Worm (Caenorhabditis elegans): Measurements from ENCODE around the gene Y6E2A.4.

Y6E2A.4 gene

ce11 chrV:15689952-15690351 lies 26.6 kb downstream of the Y6E2A.4 start, which contains the start of gene nhr-268:
nhr-268 (plus strand) TSS chrV:15690252.
- TF ChIP-seq unc-55 (GFP tag; optimal IDR thresholded peaks at IDR 0.05): no peak
- no peak for TF ChIP-seq C34F6.9 (tag; optimal IDR thresholded peaks at IDR 0.05)
- TF ChIP-seq mdl-1 (tag; optimal IDR thresholded peaks at IDR 0.05): no peak
- TF ChIP-seq zag-1 (tag; optimal IDR thresholded peaks at IDR 0.05): no peak

- TF ChIP-seq peb-1 (tag; optimal IDR thresholded peaks at IDR 0.05) (no peak), gmeb-1 (tag; optimal IDR thresholded peaks at IDR 0.05) (no peak), unc-39 (tag; optimal IDR thresholded peaks at IDR 0.05) (no peak), unc-55 (GFP tag; optimal IDR thresholded peaks at IDR 0.05) (no peak), ztf-4 (tag; optimal IDR thresholded peaks at IDR 0.05) (no peak), sma-9 (GFP tag; optimal IDR thresholded peaks at IDR 0.05) (no peak), sma-9 (tag; optimal IDR thresholded peaks at IDR 0.05) (no peak), nhr-25 (tag; optimal IDR thresholded peaks at IDR 0.05) (no peak), dmd-4 (tag; optimal IDR thresholded peaks at IDR 0.05) (no peak), zag-1 (tag; optimal IDR thresholded peaks at IDR 0.05) (no peak), alr-1 (tag; optimal IDR thresholded peaks at IDR 0.05) (no peak), ZK546.5 (tag; optimal IDR thresholded peaks at IDR 0.05) (no peak), sem-4 (tag; optimal IDR thresholded peaks at IDR 0.05) (no peak)
Observed at ce11 chrV:15687660-15688059, 28.9 kb downstream of the Y6E2A.4 start, which contains the start of gene nhr-197. nhr-197 (plus strand) TSS chrV:15687960.

ce11 chrV:15685599-15685998 lies 31.0 kb downstream of the Y6E2A.4 start, which contains the start of gene nhr-196:
nhr-196 (plus strand) TSS chrV:15685716.
- TF ChIP-seq mab-5 (tag; optimal IDR thresholded peaks at IDR 0.05): no peak
- no peak for TF ChIP-seq sma-9 (GFP tag; optimal IDR thresholded peaks at IDR 0.05)
- TF ChIP-seq sma-9 (tag; optimal IDR thresholded peaks at IDR 0.05): no peak
- TF ChIP-seq snpc-4 (tag; optimal IDR thresholded peaks at IDR 0.05): no peak
- TF ChIP-seq nhr-11 (tag; optimal IDR thresholded peaks at IDR 0.05): no peak
- TF ChIP-seq unc-55 (GFP tag; optimal IDR thresholded peaks at IDR 0.05): no peak
- no peak for TF ChIP-seq R02D3.7 (tag; optimal IDR thresholded peaks at IDR 0.05)
- TF ChIP-seq ama-1 (optimal IDR thresholded peaks at IDR 0.05): no peak
- TF ChIP-seq lin-13 (GFP tag; optimal IDR thresholded peaks at IDR 0.05): no peak
- TF ChIP-seq ceh-16 (tag; optimal IDR thresholded peaks at IDR 0.05): no peak

DNA sequence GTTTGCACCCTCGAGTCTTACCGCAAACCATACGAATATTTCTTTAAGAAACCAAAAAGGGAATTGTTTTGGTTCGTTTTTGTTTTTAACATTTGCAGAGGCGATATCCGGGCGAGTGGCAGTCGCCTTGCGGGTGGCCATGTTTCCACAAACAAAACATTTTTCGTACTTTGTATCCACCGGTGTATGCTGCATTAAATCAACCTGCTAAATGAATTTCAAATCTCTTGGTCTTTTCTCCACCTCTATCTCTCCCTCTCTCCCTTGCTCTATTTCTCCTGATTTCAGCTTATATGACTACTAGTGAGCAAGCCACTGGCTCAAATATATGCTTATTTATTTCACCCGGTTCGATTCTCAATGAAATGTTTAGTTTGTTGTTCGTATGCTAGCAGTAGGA lies 39.4 kb downstream of the Y6E2A.4 start, which contains the start of gene nhr-52:
Gene nhr-52, plus strand, starts transcription at position 301 of the 400 bp plus-strand sequence.
- TF ChIP-seq nhr-21 (tag; optimal IDR thresholded peaks at IDR 0.05) (no peak), snpc-4 (tag; optimal IDR thresholded peaks at IDR 0.05) (no peak), nhr-12 (tag; optimal IDR thresholded peaks at IDR 0.05) (no peak), ZK546.5 (tag; optimal IDR thresholded peaks at IDR 0.05) (no peak), ztf-11 (tag; optimal IDR thresholded peaks at IDR 0.05) (no peak)

ce11 chrV:15674899-15675298 lies 41.7 kb downstream of the Y6E2A.4 start:
- TF ChIP-seq nhr-129 (tag; optimal IDR thresholded peaks at IDR 0.05) (no peak), R02D3.7 (tag; optimal IDR thresholded peaks at IDR 0.05) (no peak), lin-39 (tag; optimal IDR thresholded peaks at IDR 0.05) (no peak), nhr-11 (tag; optimal IDR thresholded peaks at IDR 0.05) (no peak), nhr-6 (tag; optimal IDR thresholded peaks at IDR 0.05) (no peak), blmp-1 (tag; optimal IDR thresholded peaks at IDR 0.05; ENCODE audit: insufficient read depth) (no peak)

DNA sequence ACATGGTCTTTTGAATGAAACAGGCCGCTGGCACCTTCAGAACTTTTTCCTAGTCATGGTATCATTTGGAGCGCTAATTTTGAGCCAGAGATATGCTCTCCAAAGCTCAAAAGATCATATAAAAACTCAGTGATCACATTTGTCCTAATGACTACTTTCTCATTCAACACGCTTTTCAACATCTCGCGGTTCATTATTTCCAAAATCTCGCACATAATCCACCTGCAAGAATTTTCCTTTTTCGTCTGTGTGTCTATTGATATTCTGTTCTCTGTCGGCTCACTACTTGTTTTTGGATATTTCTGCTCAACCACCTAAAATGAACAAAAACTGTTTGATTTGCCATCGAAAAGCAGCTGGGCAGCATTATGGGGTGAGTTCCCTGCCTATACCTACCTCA lies 42.9 kb downstream of the Y6E2A.4 start, which contains the start of gene nhr-51:
Gene nhr-51, plus strand, starts transcription at position 301 of the 400 bp plus-strand sequence.
- no peak for TF ChIP-seq nhr-77 (tag; optimal IDR thresholded peaks at IDR 0.05)
- no peak for TF ChIP-seq egl-27 (tag; optimal IDR thresholded peaks at IDR 0.05)
- TF ChIP-seq elt-1 (tag; optimal IDR thresholded peaks at IDR 0.05): no peak
- no peak for TF ChIP-seq lin-13 (GFP tag; optimal IDR thresholded peaks at IDR 0.05)
- no peak for TF ChIP-seq ZK546.5 (tag; optimal IDR thresholded peaks at IDR 0.05)
- TF ChIP-seq unc-39 (tag; optimal IDR thresholded peaks at IDR 0.05): no peak
- TF ChIP-seq ztf-4 (tag; optimal IDR thresholded peaks at IDR 0.05): no peak
- TF ChIP-seq unc-55 (GFP tag; optimal IDR thresholded peaks at IDR 0.05): no peak
- TF ChIP-seq nhr-10 (tag; optimal IDR thresholded peaks at IDR 0.05): no peak
- TF ChIP-seq blmp-1 (tag; optimal IDR thresholded peaks at IDR 0.05; ENCODE audit: insufficient read depth): no peak
- TF ChIP-seq mab-5 (tag; optimal IDR thresholded peaks at IDR 0.05): no peak

Data from whole organism, L2 larva.